Fruit fly (Drosophila melanogaster) whole organism, embryonic: ENCODE results near the gene CG33098.
A peak's percentile ranks its signal among the peaks of the same experiment; 100 is the strongest.

Experiments
- Ada2b ChIP-seq: fragments of 200-800 bp; sonication (Bioruptor generic); IDR thresholded peaks from 2 replicates; pipeline ENCODE4 v1.3.6; 2022; ENCODE audit warnings: missing biosample characterization, missing genetic modification characterization
- CG11696 ChIP-seq: fragments of 200-800 bp; sonication (Bioruptor generic); IDR thresholded peaks from 2 replicates; pipeline ENCODE4 v1.3.6; 2022; ENCODE audit warnings: missing biosample characterization, missing genetic modification characterization
- CG12744 ChIP-seq: fragments of 200-800 bp; sonication (Bioruptor generic); optimal IDR thresholded peaks from 2 replicates; lab custom pipeline; 2016; ENCODE audit warnings: missing biosample characterization, missing genetic modification characterization
- CG14860 ChIP-seq: fragments of 200-800 bp; sonication (Bioruptor generic); IDR thresholded peaks from 3 replicates; pipeline ENCODE4 v1.3.6; 2022; ENCODE audit warnings: missing biosample characterization, missing genetic modification characterization; ENCODE audit not compliant: partially characterized antibody
- CG1529 ChIP-seq: fragments of 200-800 bp; sonication (Bioruptor generic); optimal IDR thresholded peaks from 3 replicates; lab custom pipeline; 2018; ENCODE audit warnings: missing biosample characterization, missing genetic modification characterization
- CG16779 ChIP-seq: fragments of 200-800 bp; sonication (Bioruptor generic); IDR thresholded peaks from 2 replicates; pipeline ENCODE4 v1.3.6; 2022; ENCODE audit warnings: missing biosample characterization, missing genetic modification characterization
- CG2889 ChIP-seq: fragments of 200-800 bp; sonication (Bioruptor generic); IDR thresholded peaks from 3 replicates; pipeline ENCODE4 v1.3.6; 2022; ENCODE audit warnings: missing biosample characterization, missing genetic modification characterization
- CG30020 ChIP-seq: fragments of 200-800 bp; optimal IDR thresholded peaks from 2 replicates; lab custom pipeline; 2019; ENCODE audit warnings: missing biosample characterization, mild to moderate bottlenecking, missing genetic modification characterization, moderate library complexity
- CG30431 ChIP-seq: fragments of 200-800 bp; sonication (Bioruptor generic); optimal IDR thresholded peaks from 2 replicates; lab custom pipeline; 2017; ENCODE audit warnings: missing biosample characterization, missing genetic modification characterization
- CG3281 ChIP-seq: fragments of 200-800 bp; sonication (Bioruptor generic); optimal IDR thresholded peaks from 3 replicates; lab custom pipeline; 2017; ENCODE audit warnings: missing biosample characterization, mild to moderate bottlenecking, missing genetic modification characterization
- CG5180 ChIP-seq: fragments of 200-800 bp; sonication (Bioruptor generic); optimal IDR thresholded peaks from 3 replicates; lab custom pipeline; 2017; ENCODE audit warnings: missing biosample characterization, missing genetic modification characterization, mild to moderate bottlenecking, moderate library complexity, missing genetic modification reagents
- CG5953 ChIP-seq: fragments of 200-800 bp; sonication (Bioruptor generic); IDR thresholded peaks from 2 replicates; pipeline ENCODE4 v1.3.6; 2022; ENCODE audit warnings: missing biosample characterization, missing genetic modification characterization
- CG8089 ChIP-seq: fragments of 200-800 bp; sonication (Bioruptor generic); optimal IDR thresholded peaks from 3 replicates; lab custom pipeline; 2016; ENCODE audit warnings: missing biosample characterization, missing genetic modification characterization
- CG8944 ChIP-seq: fragments of 200-800 bp; sonication (Bioruptor generic); optimal IDR thresholded peaks from 3 replicates; lab custom pipeline; 2016; ENCODE audit warnings: missing biosample characterization, missing genetic modification characterization
- CG9215 ChIP-seq: fragments of 200-800 bp; sonication (Bioruptor generic); IDR thresholded peaks from 2 replicates; pipeline ENCODE4 v1.3.6; 2022; ENCODE audit warnings: missing biosample characterization, missing genetic modification characterization
- CG9609 ChIP-seq: fragments of 200-800 bp; sonication (Bioruptor generic); optimal IDR thresholded peaks from 3 replicates; lab custom pipeline; 2016; ENCODE audit warnings: missing biosample characterization, missing genetic modification characterization
- D19B ChIP-seq: fragments of 200-800 bp; sonication (Bioruptor generic); optimal IDR thresholded peaks from 2 replicates; lab custom pipeline; 2017; ENCODE audit warnings: missing biosample characterization, mild to moderate bottlenecking, missing genetic modification characterization
- Dad ChIP-seq: fragments of 200-800 bp; sonication (Bioruptor generic); optimal IDR thresholded peaks from 3 replicates; lab custom pipeline; 2016; ENCODE audit warnings: missing biosample characterization, missing genetic modification characterization
- Dek ChIP-seq: fragments of 200-800 bp; sonication (Bioruptor generic); optimal IDR thresholded peaks from 3 replicates; lab custom pipeline; 2019; ENCODE audit warnings: missing biosample characterization, mild to moderate bottlenecking, missing genetic modification characterization, moderate library complexity
- E2f1 ChIP-seq: fragments of 200-800 bp; sonication (Bioruptor generic); IDR thresholded peaks from 2 replicates; pipeline ENCODE4 v1.3.6; 2022; ENCODE audit warnings: missing biosample characterization, missing genetic modification characterization
- Mad ChIP-seq: fragments of 200-800 bp; sonication (Bioruptor generic); optimal IDR thresholded peaks from 2 replicates; lab custom pipeline; 2016; ENCODE audit warnings: missing biosample characterization, missing genetic modification characterization
- Nf-YB ChIP-seq: fragments of 200-800 bp; sonication (Bioruptor generic); optimal IDR thresholded peaks from 3 replicates; lab custom pipeline; 2019; ENCODE audit warnings: missing biosample characterization, mild to moderate bottlenecking, missing genetic modification characterization, moderate library complexity
- Oaz ChIP-seq: fragments of 200-800 bp; sonication (Bioruptor generic); IDR thresholded peaks from 2 replicates; pipeline ENCODE4 v1.3.6; 2022; ENCODE audit warnings: missing biosample characterization, missing genetic modification characterization
- Rfx ChIP-seq: fragments of 200-800 bp; sonication (Bioruptor generic); IDR thresholded peaks from 2 replicates; pipeline ENCODE4 v1.3.6; 2022; ENCODE audit warnings: missing biosample characterization, missing genetic modification characterization
- Six4 ChIP-seq: fragments of 200-800 bp; sonication (Bioruptor generic); optimal IDR thresholded peaks from 2 replicates; lab custom pipeline; 2016; ENCODE audit warnings: missing biosample characterization, missing genetic modification characterization
- Sox100B ChIP-seq: fragments of 200-800 bp; sonication (Bioruptor generic); optimal IDR thresholded peaks from 3 replicates; lab custom pipeline; 2018; ENCODE audit warnings: missing biosample characterization, mild to moderate bottlenecking, missing genetic modification characterization
- Sry-β ChIP-seq: fragments of 200-800 bp; sonication (Bioruptor generic); optimal IDR thresholded peaks from 2 replicates; lab custom pipeline; 2018; ENCODE audit warnings: missing biosample characterization, mild to moderate bottlenecking, missing genetic modification characterization, moderate library complexity
- Taf1 ChIP-seq: fragments of 200-800 bp; sonication (Bioruptor generic); IDR thresholded peaks from 2 replicates; pipeline ENCODE4 v1.3.6; 2022; ENCODE audit warnings: missing biosample characterization, missing genetic modification characterization
- Usf ChIP-seq: fragments of 200-800 bp; sonication (Bioruptor generic); optimal IDR thresholded peaks from 2 replicates; lab custom pipeline; 2017; ENCODE audit warnings: missing genotype, missing biosample characterization, missing genetic modification characterization
- Xbp1 ChIP-seq: fragments of 200-800 bp; sonication (Bioruptor generic); optimal IDR thresholded peaks from 3 replicates; lab custom pipeline; 2016; ENCODE audit warnings: missing biosample characterization, mild to moderate bottlenecking, missing genetic modification characterization
- ab ChIP-seq: fragments of 200-800 bp; sonication (Bioruptor generic); optimal IDR thresholded peaks from 2 replicates; lab custom pipeline; 2016; ENCODE audit warnings: missing biosample characterization, missing genetic modification characterization
- chn ChIP-seq: fragments of 200-800 bp; sonication (Bioruptor generic); optimal IDR thresholded peaks from 2 replicates; lab custom pipeline; 2016; ENCODE audit warnings: missing biosample characterization, missing genetic modification characterization
- ci ChIP-seq: fragments of 200-800 bp; sonication (Bioruptor generic); IDR thresholded peaks from 3 replicates; pipeline ENCODE4 v1.3.6; 2022; ENCODE audit warnings: missing biosample characterization, missing genetic modification characterization
- emc ChIP-seq: fragments of 200-800 bp; sonication (Bioruptor generic); optimal IDR thresholded peaks from 2 replicates; lab custom pipeline; 2016; ENCODE audit warnings: missing biosample characterization, missing genetic modification characterization
- ems ChIP-seq: fragments of 200-800 bp; sonication (Bioruptor generic); optimal IDR thresholded peaks from 3 replicates; lab custom pipeline; 2016; ENCODE audit warnings: missing biosample characterization, missing genetic modification characterization
- exex ChIP-seq: fragments of 200-800 bp; sonication (Bioruptor generic); optimal IDR thresholded peaks from 4 replicates; lab custom pipeline; 2018; ENCODE audit warnings: missing biosample characterization, mild to moderate bottlenecking, missing genetic modification characterization, moderate library complexity
- her ChIP-seq: fragments of 200-800 bp; sonication (Bioruptor generic); optimal IDR thresholded peaks from 2 replicates; lab custom pipeline; 2016; ENCODE audit warnings: missing biosample characterization, missing genetic modification characterization
- hth ChIP-seq: fragments of >200 bp; optimal IDR thresholded peaks from 2 replicates; lab custom pipeline; 2017; ENCODE audit warnings: inconsistent platforms
- knrl ChIP-seq: fragments of 200-800 bp; sonication (Bioruptor generic); IDR thresholded peaks from 3 replicates; pipeline ENCODE4 v1.3.6; 2022; ENCODE audit warnings: missing biosample characterization, missing genetic modification characterization; ENCODE audit not compliant: partially characterized antibody
- lmd ChIP-seq: fragments of 200-800 bp; sonication (Bioruptor generic); IDR thresholded peaks from 2 replicates; pipeline ENCODE4 v1.3.6; 2022; ENCODE audit warnings: missing biosample characterization, missing genetic modification characterization
- luna ChIP-seq: fragments of 200-800 bp; sonication (Bioruptor generic); optimal IDR thresholded peaks from 2 replicates; lab custom pipeline; 2016; ENCODE audit warnings: missing biosample characterization, missing genetic modification characterization
- mam ChIP-seq: fragments of 200-800 bp; sonication (Bioruptor generic); optimal IDR thresholded peaks from 3 replicates; lab custom pipeline; 2016; ENCODE audit warnings: missing biosample characterization, missing genetic modification characterization
- mld ChIP-seq: fragments of 200-800 bp; sonication (Bioruptor generic); IDR thresholded peaks from 3 replicates; pipeline ENCODE4 v1.3.6; 2022; ENCODE audit warnings: missing biosample characterization, missing genetic modification characterization; ENCODE audit not compliant: partially characterized antibody
- onecut ChIP-seq: fragments of 200-800 bp; sonication (Bioruptor generic); IDR thresholded peaks from 2 replicates; pipeline ENCODE4 v1.3.6; 2022; ENCODE audit warnings: missing biosample characterization, missing genetic modification characterization
- p53 ChIP-seq: fragments of 200-800 bp; sonication (Bioruptor generic); optimal IDR thresholded peaks from 2 replicates; lab custom pipeline; 2016; ENCODE audit warnings: missing biosample characterization, missing genetic modification characterization
- pfk ChIP-seq: fragments of 200-800 bp; sonication (Bioruptor generic); optimal IDR thresholded peaks from 2 replicates; lab custom pipeline; 2018; ENCODE audit warnings: missing biosample characterization, mild to moderate bottlenecking, missing genetic modification characterization, moderate library complexity
- pita ChIP-seq: fragments of 200-800 bp; sonication (Bioruptor generic); optimal IDR thresholded peaks from 2 replicates; lab custom pipeline; 2017; ENCODE audit warnings: missing biosample characterization, mild to moderate bottlenecking, missing genetic modification characterization
- pum ChIP-seq: fragments of 200-800 bp; sonication (Bioruptor generic); optimal IDR thresholded peaks from 2 replicates; lab custom pipeline; 2016; ENCODE audit warnings: missing biosample characterization, missing genetic modification characterization
- scrt ChIP-seq: fragments of 200-800 bp; sonication (Bioruptor generic); optimal IDR thresholded peaks from 2 replicates; lab custom pipeline; 2018; ENCODE audit warnings: missing biosample characterization, mild to moderate bottlenecking, missing genetic modification characterization, moderate library complexity
- sd ChIP-seq: fragments of 200-800 bp; sonication (Bioruptor generic); optimal IDR thresholded peaks from 3 replicates; lab custom pipeline; 2018; ENCODE audit warnings: missing biosample characterization, mild to moderate bottlenecking, missing genetic modification characterization, moderate library complexity
- tin ChIP-seq: fragments of 200-800 bp; sonication (Bioruptor generic); optimal IDR thresholded peaks from 3 replicates; lab custom pipeline; 2016; ENCODE audit warnings: missing biosample characterization, missing genetic modification characterization
- tll ChIP-seq, 2 experiments: fragments of 200-800 bp in 1 of 2; fragments of >200 bp in 1 of 2; sonication (Bioruptor generic) in 1 of 2; optimal IDR thresholded peaks; 2 replicates each; lab custom pipeline; 2017 to 2019; ENCODE audit warnings: missing biosample characterization in 2 of 2, missing genetic modification characterization in 2 of 2, mild to moderate bottlenecking in 1 of 2, moderate library complexity in 1 of 2
- tup ChIP-seq: fragments of 200-800 bp; sonication (Bioruptor generic); optimal IDR thresholded peaks from 2 replicates; lab custom pipeline; 2016; ENCODE audit warnings: missing biosample characterization, mild to moderate bottlenecking, missing genetic modification characterization, moderate library complexity

The CG33098 gene

DNA sequence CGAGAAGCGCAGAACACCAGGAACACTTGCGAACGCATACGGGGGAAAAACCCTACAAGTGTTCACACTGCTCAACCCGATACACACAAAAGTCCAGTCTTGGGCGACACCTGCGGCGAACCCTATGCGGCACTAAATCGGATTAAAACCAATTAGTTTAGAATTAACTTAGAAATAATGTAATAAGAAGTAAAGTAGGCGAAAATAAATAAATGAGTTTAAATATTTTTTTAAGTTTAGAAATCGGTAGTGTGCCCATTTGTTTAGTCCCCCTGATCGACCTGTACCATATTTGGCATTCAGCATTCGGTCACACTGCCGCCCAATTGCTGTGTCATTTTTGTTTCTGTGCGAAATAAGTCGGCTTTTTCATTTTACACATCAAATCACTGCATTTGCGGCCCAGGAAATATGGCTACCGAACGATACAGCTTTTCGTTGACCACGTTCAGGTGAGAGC is 44.1 kb downstream of the CG33098 start, which contains the start of gene Prosalpha2 (continued):
- no peak for TF ChIP-seq CG3281 (GFP tag; lab: Kevin White, UChicago)
- TF ChIP-seq D19B (GFP tag; lab: Kevin White, UChicago), result no peak
- TF ChIP-seq chn (GFP tag; lab: Kevin White, UChicago), result peak; percentile 24
- no peak for TF ChIP-seq mam (GFP tag; lab: Kevin White, UChicago)
- no peak for TF ChIP-seq pum (GFP tag; lab: Kevin White, UChicago)
- 0 out of 2 replicates have a peak, but pooled peaks have one; percentile 21 for TF ChIP-seq Rfx (GFP tag; lab: Robert Waterston, UW)
- TF ChIP-seq Sox100B (GFP tag; lab: Kevin White, UChicago), result no peak
- no peak for TF ChIP-seq hth (lab: Kevin White, UChicago)
- TF ChIP-seq CG9609 (GFP tag; lab: Kevin White, UChicago), result no peak
- TF ChIP-seq Mad (GFP tag; lab: Kevin White, UChicago), result no peak
- no peak for TF ChIP-seq CG5953 (GFP tag; lab: Robert Waterston, UW)
- TF ChIP-seq Usf (GFP tag; lab: Kevin White, UChicago), result no peak
- peak; percentile 53 for TF ChIP-seq CG30020 (tag; lab: Kevin White, UChicago)
- no peak for TF ChIP-seq tin (GFP tag; lab: Kevin White, UChicago)
- no peak for TF ChIP-seq Xbp1 (GFP tag; lab: Kevin White, UChicago)
- no peak for TF ChIP-seq knrl (GFP tag; lab: Robert Waterston, UW)
- no peak for TF ChIP-seq E2f1 (GFP tag; lab: Robert Waterston, UW)
- peak; percentile 15; the same call in 1 of the 2 replicates for TF ChIP-seq lmd (GFP tag; lab: Robert Waterston, UW)
- TF ChIP-seq p53 (GFP tag; lab: Kevin White, UChicago), result no peak
- no peak for TF ChIP-seq ci (GFP tag; lab: Robert Waterston, UW)
- TF ChIP-seq CG16779 (GFP tag; lab: Robert Waterston, UW), result no peak
- TF ChIP-seq Dad (GFP tag; lab: Kevin White, UChicago), result no peak
- no peak for TF ChIP-seq Dek (tag; lab: Kevin White, UChicago)
- no peak for TF ChIP-seq CG8944 (GFP tag; lab: Kevin White, UChicago)
- no peak for TF ChIP-seq CG11696 (GFP tag; lab: Robert Waterston, UW)
- no peak for TF ChIP-seq scrt (GFP tag; lab: Kevin White, UChicago)
- no peak for TF ChIP-seq mld (GFP tag; lab: Robert Waterston, UW)
- TF ChIP-seq CG30431, result no peak
- no peak for TF ChIP-seq pita
- TF ChIP-seq ems, result no peak
- no peak for TF ChIP-seq tll (GFP tag; optimal IDR thresholded peaks at IDR 0.05; lab: Kevin White, UChicago)
- TF ChIP-seq CG2889, result no peak
- no peak for TF ChIP-seq pfk (GFP tag; lab: Kevin White, UChicago)
- no peak for TF ChIP-seq Ada2b (GFP tag; lab: Robert Waterston, UW)
- no peak for TF ChIP-seq CG12744 (GFP tag; lab: Kevin White, UChicago)
- TF ChIP-seq CG5180 (GFP tag; lab: Kevin White, UChicago), result no peak
- TF ChIP-seq ab, result no peak
- no peak for TF ChIP-seq CG8089 (GFP tag; lab: Kevin White, UChicago)
- TF ChIP-seq CG1529 (GFP tag; lab: Kevin White, UChicago), result no peak
- TF ChIP-seq Taf1 (GFP tag; lab: Robert Waterston, UW), result no peak
- TF ChIP-seq Six4, result no peak
- TF ChIP-seq Nf-YB (GFP tag; lab: Kevin White, UChicago), result no peak
- no peak for TF ChIP-seq sd (tag; lab: Kevin White, UChicago)
- no peak for TF ChIP-seq CG9215 (GFP tag; lab: Robert Waterston, UW)
- TF ChIP-seq emc (GFP tag; lab: Kevin White, UChicago), result no peak
- no peak for TF ChIP-seq CG14860 (GFP tag; lab: Robert Waterston, UW)
- TF ChIP-seq tup (GFP tag; lab: Kevin White, UChicago), result no peak
- no peak for TF ChIP-seq her (GFP tag; lab: Kevin White, UChicago)
- TF ChIP-seq exex (tag; lab: Kevin White, UChicago), result no peak
- no peak for TF ChIP-seq luna (GFP tag; lab: Kevin White, UChicago)
- TF ChIP-seq onecut (GFP tag; lab: Robert Waterston, UW), result no peak
- TF ChIP-seq Oaz, result no peak
- TF ChIP-seq Sry-β (GFP tag; lab: Kevin White, UChicago), result peak; percentile 19
